Fruit fly (Drosophila melanogaster) Kc167 (cell line): Measurements from ENCODE around the gene Mnt.

Experiments used
- Myc ChIP-seq: fragments of >200 bp; optimal IDR thresholded peaks from 2 replicates; lab custom pipeline; 2017; ENCODE audit warnings: missing external identifiers
- h ChIP-seq: fragments of >200 bp; optimal IDR thresholded peaks from 3 replicates; lab custom pipeline; 2018; ENCODE audit warnings: missing external identifiers

- TF ChIP-seq h (lab: Kevin White, UChicago), result no peak
- no peak for TF ChIP-seq Myc (lab: Kevin White, UChicago)
Measured at dm6 chrX:3719480-3720064, 48.0 kb downstream of the Mnt start, which contains the start of the genes Rala and Tlk.
